Fruit fly (Drosophila melanogaster) whole organism, embryonic: ENCODE data around the gene fd102C.
A peak's percentile ranks its signal among the peaks of the same experiment; 100 is the strongest.

Source experiments
- ATbp ChIP-seq: fragments of 200-800 bp; sonication (Bioruptor generic); optimal IDR thresholded peaks from 2 replicates; lab custom pipeline; 2017; ENCODE audit warnings: missing biosample characterization, mild to moderate bottlenecking, missing genetic modification characterization, missing genetic modification reagents
- CG10654 ChIP-seq: fragments of 200-800 bp; sonication (Bioruptor generic); optimal IDR thresholded peaks from 2 replicates; lab custom pipeline; 2016; ENCODE audit warnings: missing biosample characterization, missing genetic modification characterization
- CG11093 ChIP-seq: fragments of 200-800 bp; sonication (Bioruptor generic); IDR thresholded peaks from 3 replicates; pipeline ENCODE4 v1.3.6; 2022; ENCODE audit warnings: missing biosample characterization, missing genetic modification characterization
- CG11456 ChIP-seq: fragments of 200-800 bp; sonication (Bioruptor generic); IDR thresholded peaks from 3 replicates; pipeline ENCODE4 v1.3.6; 2022; ENCODE audit warnings: missing biosample characterization, missing genetic modification characterization
- CG12391 ChIP-seq: fragments of 200-800 bp; sonication (Bioruptor generic); optimal IDR thresholded peaks from 3 replicates; lab custom pipeline; 2018; ENCODE audit warnings: missing biosample characterization, mild to moderate bottlenecking, missing genetic modification characterization, moderate library complexity
- CG12942 ChIP-seq: fragments of 200-800 bp; sonication (Bioruptor generic); optimal IDR thresholded peaks from 3 replicates; lab custom pipeline; 2016; ENCODE audit warnings: missing biosample characterization, missing genetic modification characterization
- CG13296 ChIP-seq: fragments of 200-800 bp; sonication (Bioruptor generic); optimal IDR thresholded peaks from 3 replicates; lab custom pipeline; 2018; ENCODE audit warnings: missing biosample characterization, mild to moderate bottlenecking, missing genetic modification characterization
- CG14014 ChIP-seq: fragments of 200-800 bp; sonication (Bioruptor generic); IDR thresholded peaks from 2 replicates; pipeline ENCODE4 v1.3.6; 2022; ENCODE audit warnings: missing biosample characterization, missing genetic modification characterization
- CG14050 ChIP-seq: fragments of 200-800 bp; sonication (Bioruptor generic); IDR thresholded peaks from 3 replicates; pipeline ENCODE4 v1.3.6; 2022; ENCODE audit warnings: missing biosample characterization, missing genetic modification characterization
- CG18011 ChIP-seq: fragments of 200-800 bp; sonication (Bioruptor generic); optimal IDR thresholded peaks from 2 replicates; lab custom pipeline; 2017; ENCODE audit warnings: missing biosample characterization, missing genetic modification characterization, mild to moderate bottlenecking, moderate library complexity, missing genotype
- CG2202 ChIP-seq: fragments of 200-800 bp; sonication (Bioruptor generic); optimal IDR thresholded peaks from 2 replicates; lab custom pipeline; 2018; ENCODE audit warnings: missing biosample characterization, mild to moderate bottlenecking, missing genetic modification characterization
- CG31365 ChIP-seq: fragments of 200-800 bp; sonication (Bioruptor generic); optimal IDR thresholded peaks from 2 replicates; lab custom pipeline; 2018; ENCODE audit warnings: missing biosample characterization, mild to moderate bottlenecking, missing genetic modification characterization
- CG3163 ChIP-seq: fragments of 200-800 bp; sonication (Bioruptor generic); optimal IDR thresholded peaks from 3 replicates; lab custom pipeline; 2016; ENCODE audit warnings: missing biosample characterization, missing genetic modification characterization
- CG5180 ChIP-seq: fragments of 200-800 bp; sonication (Bioruptor generic); optimal IDR thresholded peaks from 3 replicates; lab custom pipeline; 2017; ENCODE audit warnings: missing biosample characterization, missing genetic modification characterization, mild to moderate bottlenecking, moderate library complexity, missing genetic modification reagents
- CG6765 ChIP-seq: fragments of 200-800 bp; sonication (Bioruptor generic); optimal IDR thresholded peaks from 3 replicates; lab custom pipeline; 2017; ENCODE audit warnings: missing biosample characterization, mild to moderate bottlenecking, missing genetic modification characterization
- CG7987 ChIP-seq: fragments of 200-800 bp; sonication (Bioruptor generic); optimal IDR thresholded peaks from 2 replicates; lab custom pipeline; 2018; ENCODE audit warnings: missing biosample characterization, mild to moderate bottlenecking, missing genetic modification characterization, moderate library complexity
- CG8388 ChIP-seq: fragments of 200-800 bp; sonication (Bioruptor generic); optimal IDR thresholded peaks from 2 replicates; lab custom pipeline; 2019; ENCODE audit warnings: missing biosample characterization, mild to moderate bottlenecking, missing genetic modification characterization, moderate library complexity
- Camta ChIP-seq: fragments of 200-800 bp; sonication (Bioruptor generic); optimal IDR thresholded peaks from 2 replicates; lab custom pipeline; 2016; ENCODE audit warnings: missing biosample characterization, missing genetic modification characterization
- Deaf1 ChIP-seq: fragments of 200-800 bp; optimal IDR thresholded peaks from 3 replicates; lab custom pipeline; 2019; ENCODE audit warnings: missing biosample characterization, mild to moderate bottlenecking, missing genetic modification characterization, moderate library complexity
- Ets65A ChIP-seq: fragments of 200-800 bp; sonication (Bioruptor generic); peaks from one replicate; lab custom pipeline; 2016; ENCODE audit warnings: missing biosample characterization, missing genetic modification characterization
- HLH4C ChIP-seq: fragments of 200-800 bp; sonication (Bioruptor generic); IDR thresholded peaks from 3 replicates; pipeline ENCODE4 v1.3.6; 2022; ENCODE audit warnings: missing biosample characterization, missing genetic modification characterization; ENCODE audit not compliant: partially characterized antibody
- Hsf ChIP-seq: fragments of 200-800 bp; sonication (Bioruptor generic); optimal IDR thresholded peaks from 3 replicates; lab custom pipeline; 2016; ENCODE audit warnings: missing biosample characterization, missing genetic modification characterization
- Jarid2 ChIP-seq: fragments of 200-800 bp; sonication (Bioruptor generic); optimal IDR thresholded peaks from 3 replicates; lab custom pipeline; 2017; ENCODE audit warnings: mild to moderate bottlenecking, missing biosample characterization, missing genetic modification reagents, missing genetic modification characterization
- Meics ChIP-seq: fragments of 200-800 bp; sonication (Bioruptor generic); optimal IDR thresholded peaks from 2 replicates; lab custom pipeline; 2017; ENCODE audit warnings: missing biosample characterization, mild to moderate bottlenecking, missing genetic modification characterization
- Mes4 ChIP-seq: fragments of 200-800 bp; sonication (Bioruptor generic); optimal IDR thresholded peaks from 2 replicates; lab custom pipeline; 2016; ENCODE audit warnings: missing biosample characterization, missing genetic modification characterization
- Mrtf ChIP-seq: fragments of 200-800 bp; sonication (Bioruptor generic); IDR thresholded peaks from 3 replicates; pipeline ENCODE4 v1.3.6; 2022; ENCODE audit warnings: missing biosample characterization, missing genetic modification characterization
- NC2α ChIP-seq: fragments of 200-800 bp; sonication (Bioruptor generic); optimal IDR thresholded peaks from 2 replicates; lab custom pipeline; 2016; ENCODE audit warnings: missing biosample characterization, missing genetic modification characterization
- Nf-YB ChIP-seq: fragments of 200-800 bp; sonication (Bioruptor generic); optimal IDR thresholded peaks from 3 replicates; lab custom pipeline; 2019; ENCODE audit warnings: missing biosample characterization, mild to moderate bottlenecking, missing genetic modification characterization, moderate library complexity
- Nf-YC ChIP-seq: fragments of 200-800 bp; optimal IDR thresholded peaks from 3 replicates; lab custom pipeline; 2019; ENCODE audit warnings: missing biosample characterization, mild to moderate bottlenecking, missing genetic modification characterization, moderate library complexity
- Optix ChIP-seq: fragments of 200-800 bp; sonication (Bioruptor generic); IDR thresholded peaks from 3 replicates; pipeline ENCODE4 v1.3.6; 2022; ENCODE audit warnings: missing biosample characterization, missing genetic modification characterization
- Sox100B ChIP-seq: fragments of 200-800 bp; sonication (Bioruptor generic); optimal IDR thresholded peaks from 3 replicates; lab custom pipeline; 2018; ENCODE audit warnings: missing biosample characterization, mild to moderate bottlenecking, missing genetic modification characterization
- ac ChIP-seq: fragments of 200-800 bp; sonication (Bioruptor generic); optimal IDR thresholded peaks from 3 replicates; lab custom pipeline; 2017; ENCODE audit warnings: missing biosample characterization, mild to moderate bottlenecking, missing genetic modification characterization
- bbx ChIP-seq: fragments of 200-800 bp; sonication (Bioruptor generic); IDR thresholded peaks from 2 replicates; pipeline ENCODE4 v1.3.6; 2022; ENCODE audit warnings: missing biosample characterization, missing genetic modification characterization; ENCODE audit not compliant: partially characterized antibody
- bigmax ChIP-seq: fragments of 200-800 bp; sonication (Bioruptor generic); optimal IDR thresholded peaks from 2 replicates; lab custom pipeline; 2018; ENCODE audit warnings: missing biosample characterization, mild to moderate bottlenecking, missing genetic modification characterization
- caup ChIP-seq: fragments of 200-800 bp; sonication (Bioruptor generic); optimal IDR thresholded peaks from 3 replicates; lab custom pipeline; 2017; ENCODE audit warnings: missing biosample characterization, mild to moderate bottlenecking, missing genetic modification characterization, moderate library complexity; ENCODE audit not compliant: severe bottlenecking
- cg ChIP-seq: fragments of 200-800 bp; sonication (Bioruptor generic); optimal IDR thresholded peaks from 3 replicates; lab custom pipeline; 2019; ENCODE audit warnings: missing biosample characterization, mild to moderate bottlenecking, missing genetic modification characterization, moderate library complexity
- chn ChIP-seq: fragments of 200-800 bp; sonication (Bioruptor generic); optimal IDR thresholded peaks from 2 replicates; lab custom pipeline; 2016; ENCODE audit warnings: missing biosample characterization, missing genetic modification characterization
- ci ChIP-seq: fragments of 200-800 bp; sonication (Bioruptor generic); IDR thresholded peaks from 3 replicates; pipeline ENCODE4 v1.3.6; 2022; ENCODE audit warnings: missing biosample characterization, missing genetic modification characterization
- crol ChIP-seq: fragments of 200-800 bp; sonication (Bioruptor generic); IDR thresholded peaks from 2 replicates; pipeline ENCODE4 v1.3.6; 2022; ENCODE audit warnings: missing biosample characterization, missing genetic modification characterization
- dan ChIP-seq: fragments of 200-800 bp; sonication (Bioruptor generic); IDR thresholded peaks from 2 replicates; pipeline ENCODE4 v1.3.6; 2022; ENCODE audit warnings: missing biosample characterization, missing genetic modification characterization
- fu2 ChIP-seq: fragments of 200-800 bp; sonication (Bioruptor generic); optimal IDR thresholded peaks from 2 replicates; lab custom pipeline; 2016; ENCODE audit warnings: missing biosample characterization, missing genetic modification characterization
- gcm ChIP-seq: fragments of 200-800 bp; sonication (Bioruptor generic); optimal IDR thresholded peaks from 2 replicates; lab custom pipeline; 2019; ENCODE audit warnings: missing biosample characterization, mild to moderate bottlenecking, missing genetic modification characterization, moderate library complexity
- grau ChIP-seq: fragments of 200-800 bp; optimal IDR thresholded peaks from 3 replicates; lab custom pipeline; 2019; ENCODE audit warnings: missing biosample characterization, mild to moderate bottlenecking, missing genetic modification characterization, moderate library complexity
- jing ChIP-seq: fragments of 200-800 bp; sonication (Bioruptor generic); optimal IDR thresholded peaks from 2 replicates; lab custom pipeline; 2018; ENCODE audit warnings: missing biosample characterization, mild to moderate bottlenecking, missing genetic modification characterization
- ken ChIP-seq: fragments of 200-800 bp; sonication (Bioruptor generic); IDR thresholded peaks from 3 replicates; pipeline ENCODE4 v1.3.6; 2022; ENCODE audit warnings: missing biosample characterization, missing genetic modification characterization
- lab ChIP-seq: fragments of 200-800 bp; sonication (Bioruptor generic); optimal IDR thresholded peaks from 3 replicates; lab custom pipeline; 2017; ENCODE audit warnings: missing biosample characterization, missing genetic modification characterization, mild to moderate bottlenecking, moderate library complexity, missing genetic modification reagents
- pfk ChIP-seq: fragments of 200-800 bp; sonication (Bioruptor generic); optimal IDR thresholded peaks from 2 replicates; lab custom pipeline; 2018; ENCODE audit warnings: missing biosample characterization, mild to moderate bottlenecking, missing genetic modification characterization, moderate library complexity
- run ChIP-seq: fragments of 200-800 bp; sonication (Bioruptor generic); optimal IDR thresholded peaks from 3 replicates; lab custom pipeline; 2018; ENCODE audit warnings: missing biosample characterization, mild to moderate bottlenecking, missing genetic modification characterization
- slou ChIP-seq: fragments of 200-800 bp; sonication (Bioruptor generic); optimal IDR thresholded peaks from 3 replicates; lab custom pipeline; 2016; ENCODE audit warnings: missing biosample characterization, missing genetic modification characterization
- ssp ChIP-seq: fragments of 200-800 bp; sonication (Bioruptor generic); IDR thresholded peaks from 2 replicates; pipeline ENCODE4 v1.3.6; 2022; ENCODE audit warnings: missing biosample characterization, missing genetic modification characterization
- tll ChIP-seq, 2 experiments: fragments of 200-800 bp in 1 of 2; fragments of >200 bp in 1 of 2; sonication (Bioruptor generic) in 1 of 2; optimal IDR thresholded peaks; 2 replicates each; lab custom pipeline; 2017 to 2019; ENCODE audit warnings: missing biosample characterization in 2 of 2, missing genetic modification characterization in 2 of 2, mild to moderate bottlenecking in 1 of 2, moderate library complexity in 1 of 2
- zf30C ChIP-seq: fragments of 200-800 bp; sonication (Bioruptor generic); optimal IDR thresholded peaks from 3 replicates; lab custom pipeline; 2018; ENCODE audit warnings: missing biosample characterization, mild to moderate bottlenecking, missing genetic modification characterization

The fd102C gene

dm6 chr4:834452-834820 lies 9.9 kb downstream of the fd102C start (continued):
- TF ChIP-seq ssp: no peak
- no peak for TF ChIP-seq CG18011 (GFP tag; lab: Kevin White, UChicago)
- no peak for TF ChIP-seq CG12942 (GFP tag; lab: Kevin White, UChicago)
- TF ChIP-seq HLH4C: no peak
- TF ChIP-seq crol (GFP tag; lab: Robert Waterston, UW): no peak
- TF ChIP-seq lab: no peak
- TF ChIP-seq dan (GFP tag; lab: Robert Waterston, UW): no peak
- TF ChIP-seq ATbp (GFP tag; lab: Kevin White, UChicago): no peak
- no peak for TF ChIP-seq Jarid2 (GFP tag; lab: Kevin White, UChicago)
- TF ChIP-seq bigmax: no peak
- no peak for TF ChIP-seq Ets65A (GFP tag; lab: Kevin White, UChicago)
- TF ChIP-seq CG2202 (tag; lab: Kevin White, UChicago): no peak
- TF ChIP-seq zf30C (GFP tag; lab: Kevin White, UChicago): peak; percentile 55
- TF ChIP-seq CG3163 (GFP tag; lab: Kevin White, UChicago): peak; percentile 99
- TF ChIP-seq CG6765 (GFP tag; lab: Kevin White, UChicago): no peak
- no peak for TF ChIP-seq CG8388 (GFP tag; lab: Kevin White, UChicago)
- no peak for TF ChIP-seq Hsf (GFP tag; lab: Kevin White, UChicago)
- no peak for TF ChIP-seq CG7987 (GFP tag; lab: Kevin White, UChicago)
- TF ChIP-seq Nf-YB: peak; percentile 97
- no peak for TF ChIP-seq fu2
- no peak for TF ChIP-seq run (tag; lab: Kevin White, UChicago)
- TF ChIP-seq caup (GFP tag; lab: Kevin White, UChicago): no peak
- no peak for TF ChIP-seq NC2α (GFP tag; lab: Kevin White, UChicago)
- TF ChIP-seq CG12391: no peak
- no peak for TF ChIP-seq ken (GFP tag; lab: Robert Waterston, UW)
- no peak for TF ChIP-seq ci
- TF ChIP-seq gcm (GFP tag; lab: Kevin White, UChicago): peak; percentile 29
- TF ChIP-seq CG13296: no peak
- no peak for TF ChIP-seq ac (GFP tag; lab: Kevin White, UChicago)
- no peak for TF ChIP-seq CG10654 (GFP tag; lab: Kevin White, UChicago)
- no peak for TF ChIP-seq slou (GFP tag; lab: Kevin White, UChicago)
- TF ChIP-seq CG14014 (GFP tag; lab: Robert Waterston, UW): no peak
- peak; percentile 13 for TF ChIP-seq Meics (GFP tag; lab: Kevin White, UChicago)
- TF ChIP-seq CG11456 (GFP tag; lab: Robert Waterston, UW): no peak
- peak; percentile 5 for TF ChIP-seq Deaf1 (tag; lab: Kevin White, UChicago)
- no peak for TF ChIP-seq chn (GFP tag; lab: Kevin White, UChicago)
- TF ChIP-seq Mes4 (GFP tag; lab: Kevin White, UChicago): no peak
- peak; percentile 97 for TF ChIP-seq Nf-YC (tag; lab: Kevin White, UChicago)
- no peak for TF ChIP-seq CG11093 (GFP tag; lab: Robert Waterston, UW)
- TF ChIP-seq CG14050 (GFP tag; lab: Robert Waterston, UW): no peak
- TF ChIP-seq Camta (GFP tag; lab: Kevin White, UChicago): no peak

DNA sequence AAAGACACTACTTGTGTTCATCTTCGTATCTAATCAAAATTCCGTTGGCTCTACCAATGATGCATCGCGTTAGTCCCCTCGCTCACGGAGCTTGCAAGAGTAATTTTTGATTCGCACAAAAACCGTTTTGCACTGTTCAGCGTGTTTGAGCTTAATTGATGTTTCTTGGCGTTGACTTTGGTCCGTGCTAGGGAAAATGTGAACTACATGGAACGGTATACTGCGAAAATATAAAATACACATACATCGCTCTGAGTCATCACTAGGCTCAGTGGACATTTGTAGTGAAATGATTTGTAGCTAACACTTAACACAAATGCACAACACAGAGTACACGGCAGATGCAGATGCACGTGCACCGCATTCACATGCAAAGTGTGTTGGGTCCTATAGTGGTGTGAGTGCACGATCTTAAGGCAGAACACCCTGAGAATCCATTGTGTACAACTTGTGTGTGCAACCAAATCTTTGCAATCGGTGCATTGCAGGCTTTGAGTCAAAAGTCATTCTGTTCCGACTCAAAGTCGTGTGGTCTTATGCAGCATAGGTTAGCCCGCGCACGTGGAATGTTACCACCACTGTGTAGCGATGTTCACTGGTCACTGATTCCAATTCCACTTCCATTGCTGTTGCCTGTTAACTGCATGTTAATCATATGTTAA lies 10.4 kb downstream of the fd102C start, which contains the start of gene Sox102F:
Gene Sox102F, minus strand, starts transcription at position 604 of the 662 bp plus-strand sequence.
- TF ChIP-seq Sox100B (no peak), bbx (GFP tag; lab: Robert Waterston, UW) (peak; percentile 59; the same call in 1 of the 2 replicates), CG31365 (tag; lab: Kevin White, UChicago) (no peak), pfk (GFP tag; lab: Kevin White, UChicago) (peak; percentile 54), tll (GFP tag; optimal IDR thresholded peaks at IDR 0.05; lab: Kevin White, UChicago) (peak in 1 of 2 experiments; percentile 95), Optix (GFP tag; lab: Robert Waterston, UW) (no peak), jing (GFP tag; lab: Kevin White, UChicago) (peak; percentile 7), CG5180 (GFP tag; lab: Kevin White, UChicago) (peak; percentile 86), Mrtf (GFP tag; lab: Robert Waterston, UW) (no peak), cg (peak; percentile 64), grau (tag; lab: Kevin White, UChicago) (no peak)
